Worm (Caenorhabditis elegans) whole organism, young adult: ENCODE results near the gene F53F4.12.

Experiments
- B0019.2 ChIP-seq: fragments of 200-800 bp; sonication (Bioruptor generic); conservative IDR thresholded peaks from 2 replicates; pipeline ENCODE4 v1.3.6; 2022; ENCODE audit warnings: missing genetic modification reagents, missing genetic modification characterization, missing compliant biosample characterization
- B0035.1 ChIP-seq: sonication (generic microtip); optimal IDR thresholded peaks from 2 replicates; lab custom pipeline; 2016; ENCODE audit warnings: missing genetic modification characterization, mild to moderate bottlenecking, missing compliant biosample characterization, missing genotype, missing genetic modification reagents
- C06A6.2 ChIP-seq: fragments of 200-800 bp; sonication (Bioruptor generic); conservative IDR thresholded peaks from 2 replicates; pipeline ENCODE4 v1.3.6; 2022; ENCODE audit warnings: missing genetic modification characterization, missing compliant biosample characterization
- D2030.7 ChIP-seq: fragments of 200-800 bp; sonication (Bioruptor generic); IDR thresholded peaks from 2 replicates; pipeline ENCODE4 v1.3.6; 2022; ENCODE audit warnings: missing genetic modification reagents, missing genetic modification characterization, missing compliant biosample characterization
- F10E7.11 ChIP-seq: sonication (generic microtip); optimal IDR thresholded peaks from 2 replicates; lab custom pipeline; 2017; ENCODE audit warnings: mild to moderate bottlenecking, missing genetic modification characterization, moderate library complexity, missing compliant biosample characterization
- F22D6.2 ChIP-seq: sonication (generic microtip); optimal IDR thresholded peaks from 2 replicates; lab custom pipeline; 2016; ENCODE audit warnings: mild to moderate bottlenecking, missing genetic modification characterization, missing compliant biosample characterization
- F33H1.4 ChIP-seq: fragments of 200-800 bp; sonication (Bioruptor generic); IDR thresholded peaks from 2 replicates; pipeline ENCODE4 v1.3.6; 2022; ENCODE audit warnings: missing genetic modification reagents, missing genetic modification characterization, missing compliant biosample characterization
- F37B4.10 ChIP-seq: fragments of 200-800 bp; sonication (Bioruptor generic); IDR thresholded peaks from 2 replicates; pipeline ENCODE4 v1.3.6; 2022; ENCODE audit warnings: missing genetic modification characterization, missing compliant biosample characterization
- F49E8.2 ChIP-seq: sonication (generic microtip); optimal IDR thresholded peaks from 3 replicates; lab custom pipeline; 2017; ENCODE audit warnings: missing genetic modification characterization, mild to moderate bottlenecking, missing compliant biosample characterization, antibody characterized with exemption, moderate library complexity; ENCODE audit not compliant: insufficient read depth
- F52B5.7 ChIP-seq: sonication (generic microtip); optimal IDR thresholded peaks from 2 replicates; lab custom pipeline; 2016; ENCODE audit warnings: mild to moderate bottlenecking, missing genetic modification characterization, missing compliant biosample characterization
- K12H6.12 ChIP-seq: fragments of 200-800 bp; sonication (Bioruptor generic); optimal IDR thresholded peaks from 2 replicates; lab custom pipeline; 2018; ENCODE audit warnings: mild to moderate bottlenecking, missing genetic modification characterization, missing compliant biosample characterization
- T26A5.8 ChIP-seq: sonication (generic microtip); optimal IDR thresholded peaks from 2 replicates; lab custom pipeline; 2016; ENCODE audit warnings: missing genetic modification characterization, missing compliant biosample characterization
- Y53F4B.3 ChIP-seq: fragments of 200-800 bp; sonication (Bioruptor generic); IDR thresholded peaks from 2 replicates; pipeline ENCODE4 v1.3.6; 2022; ENCODE audit warnings: missing genetic modification reagents, missing genetic modification characterization, missing compliant biosample characterization
- Y56A3A.18 ChIP-seq: fragments of 200-800 bp; sonication (Bioruptor generic); IDR thresholded peaks from 2 replicates; pipeline ENCODE4 v1.3.6; 2022; ENCODE audit warnings: missing genetic modification reagents, missing genetic modification characterization, missing compliant biosample characterization
- Y67H2A.10 ChIP-seq: fragments of 200-800 bp; sonication (Bioruptor generic); conservative IDR thresholded peaks from 2 replicates; pipeline ENCODE4 v1.3.6; 2022; ENCODE audit warnings: missing genetic modification reagents, missing genetic modification characterization, missing compliant biosample characterization
- Y95B8A.8 ChIP-seq: fragments of 200-800 bp; sonication (Bioruptor generic); IDR thresholded peaks from 2 replicates; pipeline ENCODE4 v1.3.6; 2022; ENCODE audit warnings: missing genetic modification reagents, missing genetic modification characterization, missing compliant biosample characterization
- atf-7 ChIP-seq: sonication (generic microtip); optimal IDR thresholded peaks from 2 replicates; lab custom pipeline; 2017; ENCODE audit warnings: mild to moderate bottlenecking, missing genetic modification characterization, missing compliant biosample characterization
- attf-6 ChIP-seq: fragments of 200-800 bp; sonication (Bioruptor generic); IDR thresholded peaks from 2 replicates; pipeline ENCODE4 v1.3.6; 2022; ENCODE audit warnings: missing genetic modification reagents, missing genetic modification characterization, missing compliant biosample characterization
- bed-2 ChIP-seq: fragments of 200-800 bp; sonication (Bioruptor generic); IDR thresholded peaks from 2 replicates; pipeline ENCODE4 v1.3.6; 2022; ENCODE audit warnings: missing genetic modification reagents, missing genetic modification characterization, missing compliant biosample characterization
- ccch-3 ChIP-seq: fragments of 200-800 bp; sonication (Bioruptor generic); optimal IDR thresholded peaks from 2 replicates; lab custom pipeline; 2018; ENCODE audit warnings: mild to moderate bottlenecking, missing genetic modification characterization, missing compliant biosample characterization
- cebp-1 ChIP-seq, 2 experiments: fragments of 200-800 bp in 1 of 2; sonication (Bioruptor generic) in 1 of 2; sonication (generic microtip) in 1 of 2; IDR thresholded peaks in 1 of 2; optimal IDR thresholded peaks in 1 of 2; 2 replicates each; pipeline versions ENCODE4 v1.3.6 to Lab custom; 2017 to 2022; ENCODE audit warnings: missing compliant biosample characterization in 2 of 2, missing genetic modification characterization in 2 of 2, mild to moderate bottlenecking in 1 of 2, missing genetic modification reagents in 1 of 2, moderate library complexity in 1 of 2
- cebp-2 ChIP-seq: fragments of 200-800 bp; sonication (Bioruptor generic); IDR thresholded peaks from 2 replicates; pipeline ENCODE4 v1.3.6; 2022; ENCODE audit warnings: missing genetic modification characterization, missing compliant biosample characterization
- ceh-27 ChIP-seq: fragments of 200-800 bp; sonication (Bioruptor generic); optimal IDR thresholded peaks from 2 replicates; lab custom pipeline; 2018; ENCODE audit warnings: mild to moderate bottlenecking, missing genetic modification characterization, moderate library complexity, missing compliant biosample characterization
- dox-1 ChIP-seq: fragments of 200-800 bp; sonication (Bioruptor generic); IDR thresholded peaks from 2 replicates; pipeline ENCODE4 v1.3.6; 2022; ENCODE audit warnings: missing genetic modification reagents, missing genetic modification characterization, missing compliant biosample characterization
- dpff-1 ChIP-seq: sonication (generic microtip); optimal IDR thresholded peaks from 2 replicates; lab custom pipeline; 2017; ENCODE audit warnings: mild to moderate bottlenecking, missing genetic modification characterization, missing compliant biosample characterization
- dpl-1 ChIP-seq: fragments of 150-350 bp; optimal IDR thresholded peaks from 2 replicates; lab custom pipeline; 2014; ENCODE audit warnings: missing biosample characterization, missing genetic modification reagents, missing genetic modification characterization
- egrh-3 ChIP-seq: fragments of 200-800 bp; sonication (Bioruptor generic); IDR thresholded peaks from 2 replicates; pipeline ENCODE4 v1.3.6; 2022; ENCODE audit warnings: missing genetic modification reagents, missing genetic modification characterization, missing compliant biosample characterization
- hlh-26 ChIP-seq: fragments of 200-800 bp; sonication (Bioruptor generic); conservative IDR thresholded peaks from 2 replicates; pipeline ENCODE4 v1.3.6; 2022; ENCODE audit warnings: missing genetic modification reagents, missing genetic modification characterization, missing compliant biosample characterization
- hmg-1.2 ChIP-seq: fragments of 200-800 bp; sonication (Bioruptor generic); IDR thresholded peaks from 2 replicates; pipeline ENCODE4 v1.3.6; 2022; ENCODE audit warnings: missing genetic modification reagents, missing genetic modification characterization, missing compliant biosample characterization
- hmg-20 ChIP-seq: fragments of 200-800 bp; sonication (Bioruptor generic); IDR thresholded peaks from 2 replicates; pipeline ENCODE4 v1.3.6; 2022; ENCODE audit warnings: missing genetic modification reagents, missing genetic modification characterization, missing compliant biosample characterization
- lag-1 ChIP-seq: fragments of 200-800 bp; sonication (Bioruptor generic); IDR thresholded peaks from 2 replicates; pipeline ENCODE4 v1.3.6; 2022; ENCODE audit warnings: missing genetic modification reagents, missing genetic modification characterization, missing compliant biosample characterization
- let-607 ChIP-seq, 2 experiments: fragments of 200-800 bp in 1 of 2; sonication (Bioruptor generic) in 1 of 2; sonication (generic microtip) in 1 of 2; optimal IDR thresholded peaks; 2 replicates each; lab custom pipeline; 2016 to 2018; ENCODE audit warnings: mild to moderate bottlenecking in 2 of 2, missing compliant biosample characterization in 2 of 2, missing genetic modification characterization in 2 of 2, moderate library complexity in 2 of 2, missing genotype in 1 of 2
- lin-26 ChIP-seq: fragments of 200-800 bp; sonication (Bioruptor generic); IDR thresholded peaks from 2 replicates; pipeline ENCODE4 v1.3.6; 2022; ENCODE audit warnings: missing genetic modification reagents, missing genetic modification characterization, missing compliant biosample characterization
- lin-35 ChIP-seq, 3 experiments: fragments of 150-350 bp in 2 of 3; sonication (generic microtip) in 1 of 3; optimal IDR thresholded peaks; 2 replicates each; lab custom pipeline; 2014 to 2018; ENCODE audit warnings: missing biosample characterization in 3 of 3, missing genetic modification characterization in 3 of 3, missing genetic modification reagents in 3 of 3
- madf-10 ChIP-seq: sonication (generic microtip); optimal IDR thresholded peaks from 2 replicates; lab custom pipeline; 2016; ENCODE audit warnings: mild to moderate bottlenecking, missing genetic modification characterization, missing compliant biosample characterization
- madf-6 ChIP-seq: fragments of 200-800 bp; sonication (Bioruptor generic); IDR thresholded peaks from 2 replicates; pipeline ENCODE4 v1.3.6; 2022; ENCODE audit warnings: missing genetic modification reagents, missing genetic modification characterization, missing compliant biosample characterization
- nfya-2 ChIP-seq: fragments of 200-800 bp; sonication (Bioruptor generic); IDR thresholded peaks from 2 replicates; pipeline ENCODE4 v1.3.6; 2022; ENCODE audit warnings: missing genetic modification reagents, missing genetic modification characterization, missing compliant biosample characterization
- pbrm-1 ChIP-seq: fragments of 200-800 bp; sonication (Bioruptor generic); IDR thresholded peaks from 2 replicates; pipeline ENCODE4 v1.3.6; 2022; ENCODE audit warnings: missing genetic modification reagents, missing genetic modification characterization, missing compliant biosample characterization
- sea-2 ChIP-seq: fragments of 200-800 bp; sonication (Bioruptor generic); IDR thresholded peaks from 2 replicates; pipeline ENCODE4 v1.3.6; 2022; ENCODE audit warnings: missing genetic modification characterization, missing compliant biosample characterization
- snpc-1.3 ChIP-seq: sonication (generic microtip); optimal IDR thresholded peaks from 2 replicates; lab custom pipeline; 2017; ENCODE audit warnings: missing genetic modification characterization, mild to moderate bottlenecking, missing compliant biosample characterization, antibody characterized with exemption, moderate library complexity, missing genotype, missing genetic modification reagents; ENCODE audit not compliant: insufficient read depth
- tbp1 ChIP-seq: fragments of 200-800 bp; sonication (Bioruptor generic); optimal IDR thresholded peaks from 2 replicates; lab custom pipeline; 2018; ENCODE audit warnings: mild to moderate bottlenecking, missing genetic modification characterization, missing compliant biosample characterization
- tlf-1 ChIP-seq: fragments of 200-800 bp; sonication (Bioruptor generic); optimal IDR thresholded peaks from 2 replicates; lab custom pipeline; 2018; ENCODE audit warnings: mild to moderate bottlenecking, missing genetic modification characterization, missing compliant biosample characterization
- ztf-22 ChIP-seq: fragments of 200-800 bp; sonication (Bioruptor generic); optimal IDR thresholded peaks from 2 replicates; lab custom pipeline; 2018; ENCODE audit warnings: mild to moderate bottlenecking, missing genetic modification characterization, moderate library complexity, missing compliant biosample characterization
- ztf-3 ChIP-seq: fragments of 200-800 bp; sonication (Bioruptor generic); optimal IDR thresholded peaks from 2 replicates; lab custom pipeline; 2018; ENCODE audit warnings: mild to moderate bottlenecking, missing genetic modification characterization, missing compliant biosample characterization

Gene F53F4.12

ce11 chrV:13664340-13664916 is 38.6 kb downstream of the F53F4.12 start (continued):
- TF ChIP-seq Y56A3A.18 (GFP tag; lab: Robert Waterston, UW) (peak; percentile 15; the same call in 1 of the 2 replicates), C06A6.2 (no peak), attf-6 (GFP tag; lab: Robert Waterston, UW) (no peak), sea-2 (GFP tag; lab: Robert Waterston, UW) (no peak), lin-26 (GFP tag; lab: Robert Waterston, UW) (no peak), hmg-20 (GFP tag; lab: Robert Waterston, UW) (0 out of 2 replicates have a peak, but pooled peaks have one; percentile 32), F10E7.11 (no peak), ztf-22 (GFP tag; lab: Kevin White, UChicago) (peak; percentile 11), T26A5.8 (tag; lab: Kevin White, UChicago) (no peak), hlh-26 (GFP tag; lab: Robert Waterston, UW) (no peak), K12H6.12 (no peak), dpl-1 (no peak), egrh-3 (GFP tag; lab: Robert Waterston, UW) (no peak), B0019.2 (GFP tag; lab: Robert Waterston, UW) (0 out of 2 replicates have a peak, but pooled peaks have one; percentile 9), ceh-27 (GFP tag; lab: Kevin White, UChicago) (peak; percentile 6), lin-35 (GFP tag; optimal IDR thresholded peaks at IDR 0.05; lab: Kevin White, UChicago) (peak in 2 of 3 experiments; percentile 12 to 73), F33H1.4 (peak; percentile 42), Y67H2A.10 (no peak), nfya-2 (GFP tag; lab: Robert Waterston, UW) (no peak), madf-6 (peak; percentile 73; the same call in 1 of the 2 replicates), tlf-1 (peak; percentile 37), dox-1 (GFP tag; lab: Robert Waterston, UW) (peak; percentile 71), madf-10 (tag; lab: Kevin White, UChicago) (no peak), tbp1 (GFP tag; lab: Kevin White, UChicago) (peak; percentile 18), cebp-2 (GFP tag; lab: Robert Waterston, UW) (no peak), ztf-3 (GFP tag; lab: Kevin White, UChicago) (no peak), B0035.1 (tag; lab: Kevin White, UChicago) (no peak), F37B4.10 (GFP tag; lab: Robert Waterston, UW) (no peak), ccch-3 (GFP tag; lab: Kevin White, UChicago) (no peak), Y53F4B.3 (GFP tag; lab: Robert Waterston, UW) (no peak), pbrm-1 (GFP tag; lab: Robert Waterston, UW) (peak; percentile 60), lag-1 (GFP tag; lab: Robert Waterston, UW) (no peak), hmg-1.2 (GFP tag; lab: Robert Waterston, UW) (no peak), F52B5.7 (tag; lab: Kevin White, UChicago) (no peak), F49E8.2 (tag; lab: Kevin White, UChicago) (peak; percentile 41), Y95B8A.8 (0 out of 2 replicates have a peak, but pooled peaks have one; percentile 5), dpff-1 (tag; lab: Kevin White, UChicago) (no peak), atf-7 (tag; lab: Kevin White, UChicago) (peak; percentile 38), F22D6.2 (tag; lab: Kevin White, UChicago) (no peak), cebp-1 (GFP tag; IDR thresholded peaks at IDR 0.05; lab: Robert Waterston, UW) (no peak), cebp-1 (tag; optimal IDR thresholded peaks at IDR 0.05; lab: Kevin White, UChicago) (peak; percentile 70), bed-2 (no peak), snpc-1.3 (no peak), D2030.7 (GFP tag; lab: Robert Waterston, UW) (peak; percentile 68), let-607 (tag; optimal IDR thresholded peaks at IDR 0.05; lab: Kevin White, UChicago) (peak in 1 of 2 experiments; percentile 19)
